Fruit fly (Drosophila melanogaster): ENCODE measurements around the gene eIF3a.
A peak's percentile ranks its signal among the peaks of the same experiment; 100 is the strongest.

eIF3a gene

dm6 chr3R:4452345-4453044 lies 18.8 kb upstream of the eIF3a start (continued):
- no peak for TF ChIP-seq Sox102F (GFP tag; optimal IDR thresholded peaks at IDR 0.05)
- TF ChIP-seq CG4854 (GFP tag; optimal IDR thresholded peaks at IDR 0.05), result no peak
- no peak for TF ChIP-seq Camta (GFP tag; optimal IDR thresholded peaks at IDR 0.05)
- TF ChIP-seq Lim3 (GFP tag; IDR thresholded peaks at IDR 0.05), result no peak
- TF ChIP-seq al (GFP tag; IDR thresholded peaks at IDR 0.05), result no peak
- TF ChIP-seq CG15696 (tag; optimal IDR thresholded peaks at IDR 0.05), result no peak
- no peak for TF ChIP-seq Jarid2 (GFP tag; optimal IDR thresholded peaks at IDR 0.05)
- TF ChIP-seq CG30403 (GFP tag; optimal IDR thresholded peaks at IDR 0.05), result no peak
- TF ChIP-seq CG8924 (tag; optimal IDR thresholded peaks at IDR 0.05), result no peak
- TF ChIP-seq lmd (GFP tag; IDR thresholded peaks at IDR 0.05), result no peak
- no peak for TF ChIP-seq insv (GFP tag; optimal IDR thresholded peaks at IDR 0.05)
- TF ChIP-seq CG12155 (GFP tag; optimal IDR thresholded peaks at IDR 0.05), result no peak
- no peak for TF ChIP-seq CG34422 (GFP tag; IDR thresholded peaks at IDR 0.05)
- peak; percentile 20; the same call in 1 of the 2 replicates for TF ChIP-seq CG32532 (GFP tag; IDR thresholded peaks at IDR 0.05)
- no peak for TF ChIP-seq MBD-R2 (GFP tag; IDR thresholded peaks at IDR 0.05)
- peak; percentile 13 for TF ChIP-seq nom (GFP tag; optimal IDR thresholded peaks at IDR 0.05)
- TF ChIP-seq ac (GFP tag; optimal IDR thresholded peaks at IDR 0.05), result no peak
- TF ChIP-seq crol (GFP tag; IDR thresholded peaks at IDR 0.05), result peak; percentile 72
- no peak for TF ChIP-seq corto (GFP tag; optimal IDR thresholded peaks at IDR 0.05)
- TF ChIP-seq CG42726 (GFP tag; IDR thresholded peaks at IDR 0.05; ENCODE audit: partially characterized antibody), result no peak
- no peak for TF ChIP-seq CG4424 (GFP tag; optimal IDR thresholded peaks at IDR 0.05)
- no peak for TF ChIP-seq gcm (GFP tag; optimal IDR thresholded peaks at IDR 0.05)
- no peak for TF ChIP-seq CG8478 (optimal IDR thresholded peaks at IDR 0.05)
- no peak for TF ChIP-seq pb (GFP tag; optimal IDR thresholded peaks at IDR 0.05)
- TF ChIP-seq CG32772 (GFP tag; IDR thresholded peaks at IDR 0.05), result 0 out of 2 replicates have a peak, but pooled peaks have one; percentile 17
- TF ChIP-seq Sox100B (GFP tag; optimal IDR thresholded peaks at IDR 0.05), result no peak
- TF ChIP-seq Eip74EF (GFP tag; optimal IDR thresholded peaks at IDR 0.05), result peak in 1 of 2 experiments; percentile 14
- peak; percentile 96 for TF ChIP-seq yki (optimal IDR thresholded peaks at IDR 0.05)
- no peak for TF ChIP-seq CG9797 (GFP tag; optimal IDR thresholded peaks at IDR 0.05)
- TF ChIP-seq CG10321 (GFP tag; IDR thresholded peaks at IDR 0.05), result no peak
- TF ChIP-seq zfh2 (GFP tag; optimal IDR thresholded peaks at IDR 0.05), result no peak
- 0 out of 3 replicates have a peak, but pooled peaks have one; percentile 3 for TF ChIP-seq zfh1 (GFP tag; IDR thresholded peaks at IDR 0.05)
- no peak for TF ChIP-seq CG7839 (tag; optimal IDR thresholded peaks at IDR 0.05)
- no peak for TF ChIP-seq prd (optimal IDR thresholded peaks at IDR 0.05)
- TF ChIP-seq prd (GFP tag; IDR thresholded peaks at IDR 0.05), result no peak
- peak; percentile 55 for TF ChIP-seq CG17385 (GFP tag; optimal IDR thresholded peaks at IDR 0.05)
- TF ChIP-seq tup (GFP tag; optimal IDR thresholded peaks at IDR 0.05), result no peak
- no peak for TF ChIP-seq aop (GFP tag; IDR thresholded peaks at IDR 0.05)
- TF ChIP-seq Dad (GFP tag; optimal IDR thresholded peaks at IDR 0.05), result no peak
- no peak for TF ChIP-seq dan (GFP tag; IDR thresholded peaks at IDR 0.05)
- 0 out of 2 replicates have a peak, but pooled peaks have one; percentile 17 for TF ChIP-seq sna (GFP tag; IDR thresholded peaks at IDR 0.05; ENCODE audit: partially characterized antibody)
- TF ChIP-seq scrt (GFP tag; optimal IDR thresholded peaks at IDR 0.05), result peak; percentile 79
- peak in 1 of 2 experiments; percentile 99 for TF ChIP-seq Pdp1 (GFP tag; optimal IDR thresholded peaks at IDR 0.05)
- TF ChIP-seq BtbVII (GFP tag; optimal IDR thresholded peaks at IDR 0.05), result no peak
- TF ChIP-seq sqz (GFP tag; optimal IDR thresholded peaks at IDR 0.05), result peak; percentile 41
- no peak for TF ChIP-seq wek (GFP tag; optimal IDR thresholded peaks at IDR 0.05)
- TF ChIP-seq fd96Cb (tag; optimal IDR thresholded peaks at IDR 0.05), result no peak
- no peak for TF ChIP-seq dmrt99B (tag; optimal IDR thresholded peaks at IDR 0.05)
- TF ChIP-seq CG7786 (GFP tag; optimal IDR thresholded peaks at IDR 0.05), result peak; percentile 22
- peak; percentile 10 for TF ChIP-seq sug (tag; optimal IDR thresholded peaks at IDR 0.05)

Data from whole organism, embryonic.